Fruit fly (Drosophila melanogaster) whole organism, embryonic: ENCODE results near the gene RpS28-like.
A peak's percentile ranks its signal among the peaks of the same experiment; 100 is the strongest.

Experiments used
- Ada2b ChIP-seq: fragments of 200-800 bp; sonication (Bioruptor generic); IDR thresholded peaks from 2 replicates; pipeline ENCODE4 v1.3.6; 2022; ENCODE audit warnings: missing biosample characterization, missing genetic modification characterization
- Atf-2 ChIP-seq: fragments of 200-800 bp; sonication (Bioruptor generic); optimal IDR thresholded peaks from 2 replicates; lab custom pipeline; 2016; ENCODE audit warnings: missing biosample characterization, missing genetic modification characterization
- CG10321 ChIP-seq: fragments of 200-800 bp; sonication (Bioruptor generic); IDR thresholded peaks from 2 replicates; pipeline ENCODE4 v1.3.6; 2022; ENCODE audit warnings: missing biosample characterization, missing genetic modification characterization
- CG11456 ChIP-seq: fragments of 200-800 bp; sonication (Bioruptor generic); IDR thresholded peaks from 3 replicates; pipeline ENCODE4 v1.3.6; 2022; ENCODE audit warnings: missing biosample characterization, missing genetic modification characterization
- CG11504 ChIP-seq: fragments of 200-800 bp; sonication (Bioruptor generic); optimal IDR thresholded peaks from 3 replicates; lab custom pipeline; 2019; ENCODE audit warnings: missing biosample characterization, mild to moderate bottlenecking, missing genetic modification characterization, moderate library complexity
- CG1233 ChIP-seq: fragments of 200-800 bp; sonication (Bioruptor generic); optimal IDR thresholded peaks from 4 replicates; lab custom pipeline; 2018; ENCODE audit warnings: missing biosample characterization, mild to moderate bottlenecking, missing genetic modification characterization
- CG12769 ChIP-seq: fragments of 200-800 bp; sonication (Bioruptor generic); optimal IDR thresholded peaks from 2 replicates; lab custom pipeline; 2019; ENCODE audit warnings: missing biosample characterization, mild to moderate bottlenecking, missing genetic modification characterization, moderate library complexity
- CG13775 ChIP-seq: fragments of 200-800 bp; sonication (Bioruptor generic); optimal IDR thresholded peaks from 3 replicates; lab custom pipeline; 2017; ENCODE audit warnings: missing biosample characterization, mild to moderate bottlenecking, missing genetic modification characterization
- CG14050 ChIP-seq: fragments of 200-800 bp; sonication (Bioruptor generic); IDR thresholded peaks from 3 replicates; pipeline ENCODE4 v1.3.6; 2022; ENCODE audit warnings: missing biosample characterization, missing genetic modification characterization
- CG15011 ChIP-seq: fragments of 200-800 bp; sonication (Bioruptor generic); optimal IDR thresholded peaks from 3 replicates; lab custom pipeline; 2018; ENCODE audit warnings: missing biosample characterization, mild to moderate bottlenecking, missing genetic modification characterization
- CG16779 ChIP-seq: fragments of 200-800 bp; sonication (Bioruptor generic); IDR thresholded peaks from 2 replicates; pipeline ENCODE4 v1.3.6; 2022; ENCODE audit warnings: missing biosample characterization, missing genetic modification characterization
- CG16863 ChIP-seq: fragments of 200-800 bp; sonication (Bioruptor generic); optimal IDR thresholded peaks from 3 replicates; lab custom pipeline; 2016; ENCODE audit warnings: missing biosample characterization, missing genetic modification characterization
- CG1792 ChIP-seq: fragments of 200-800 bp; sonication (Bioruptor generic); optimal IDR thresholded peaks from 2 replicates; lab custom pipeline; 2016; ENCODE audit warnings: missing biosample characterization, missing genetic modification characterization
- CG2120 ChIP-seq: fragments of 200-800 bp; sonication (Bioruptor generic); optimal IDR thresholded peaks from 3 replicates; lab custom pipeline; 2016; ENCODE audit warnings: missing biosample characterization, missing genetic modification characterization
- CG30403 ChIP-seq: fragments of 200-800 bp; sonication (Bioruptor generic); optimal IDR thresholded peaks from 3 replicates; lab custom pipeline; 2016; ENCODE audit warnings: missing biosample characterization, missing genetic modification characterization
- CG43689 ChIP-seq: fragments of 200-800 bp; sonication (Bioruptor generic); IDR thresholded peaks from 2 replicates; pipeline ENCODE4 v1.3.6; 2022; ENCODE audit warnings: missing biosample characterization, missing genetic modification characterization
- CG4707 ChIP-seq: fragments of 200-800 bp; sonication (Bioruptor generic); optimal IDR thresholded peaks from 2 replicates; lab custom pipeline; 2018; ENCODE audit warnings: missing biosample characterization, mild to moderate bottlenecking, missing genetic modification characterization, moderate library complexity
- CG6854 ChIP-seq: fragments of 200-800 bp; sonication (Bioruptor generic); optimal IDR thresholded peaks from 3 replicates; lab custom pipeline; 2017; ENCODE audit warnings: missing biosample characterization, mild to moderate bottlenecking, missing genetic modification characterization
- CG7786 ChIP-seq: fragments of 200-800 bp; sonication (Bioruptor generic); optimal IDR thresholded peaks from 2 replicates; lab custom pipeline; 2016; ENCODE audit warnings: missing biosample characterization, missing genetic modification characterization
- CG8089 ChIP-seq: fragments of 200-800 bp; sonication (Bioruptor generic); optimal IDR thresholded peaks from 3 replicates; lab custom pipeline; 2016; ENCODE audit warnings: missing biosample characterization, missing genetic modification characterization
- CG8290 ChIP-seq, 3 experiments: fragments of 200-800 bp; sonication (Bioruptor generic); optimal IDR thresholded peaks; 2 replicates each; lab custom pipeline; 2016 to 2019; ENCODE audit warnings: missing biosample characterization in 3 of 3, missing genetic modification characterization in 3 of 3, mild to moderate bottlenecking in 2 of 3, moderate library complexity in 1 of 3
- CG8924 ChIP-seq: fragments of 200-800 bp; optimal IDR thresholded peaks from 3 replicates; lab custom pipeline; 2019; ENCODE audit warnings: missing biosample characterization, mild to moderate bottlenecking, missing genetic modification characterization, moderate library complexity
- CG9609 ChIP-seq: fragments of 200-800 bp; sonication (Bioruptor generic); optimal IDR thresholded peaks from 3 replicates; lab custom pipeline; 2016; ENCODE audit warnings: missing biosample characterization, missing genetic modification characterization
- CG9876 ChIP-seq: fragments of 200-800 bp; sonication (Bioruptor generic); optimal IDR thresholded peaks from 2 replicates; lab custom pipeline; 2016; ENCODE audit warnings: missing biosample characterization, missing genetic modification characterization
- Dip2 ChIP-seq: fragments of 200-800 bp; sonication (Bioruptor generic); IDR thresholded peaks from 2 replicates; pipeline ENCODE4 v1.3.6; 2022; ENCODE audit warnings: missing biosample characterization, missing genetic modification characterization
- Dref ChIP-seq: fragments of 200-800 bp; sonication (Bioruptor generic); IDR thresholded peaks from 2 replicates; pipeline ENCODE4 v1.3.6; 2022; ENCODE audit warnings: missing biosample characterization, missing genetic modification characterization
- HLH3B ChIP-seq: fragments of 200-800 bp; sonication (Bioruptor generic); IDR thresholded peaks from 2 replicates; pipeline ENCODE4 v1.3.6; 2022; ENCODE audit warnings: missing biosample characterization, missing genetic modification characterization
- Hr51 ChIP-seq, 2 experiments: fragments of 200-800 bp; sonication (Bioruptor generic); optimal IDR thresholded peaks; 2 replicates in 1 of 2; 3 replicates in 1 of 2; lab custom pipeline; 2016 to 2018; ENCODE audit warnings: missing biosample characterization in 2 of 2, missing genetic modification characterization in 2 of 2, mild to moderate bottlenecking in 1 of 2, moderate library complexity in 1 of 2
- Nf-YC ChIP-seq: fragments of 200-800 bp; optimal IDR thresholded peaks from 3 replicates; lab custom pipeline; 2019; ENCODE audit warnings: missing biosample characterization, mild to moderate bottlenecking, missing genetic modification characterization, moderate library complexity
- Pdp1 ChIP-seq, 2 experiments: fragments of 200-800 bp; sonication (Bioruptor generic); optimal IDR thresholded peaks; 3 replicates each; lab custom pipeline; 2016; ENCODE audit warnings: missing biosample characterization in 2 of 2, missing genetic modification characterization in 2 of 2, mild to moderate bottlenecking in 1 of 2, moderate library complexity in 1 of 2
- al ChIP-seq: fragments of 200-800 bp; sonication (Bioruptor generic); IDR thresholded peaks from 2 replicates; pipeline ENCODE4 v1.3.6; 2022; ENCODE audit warnings: missing biosample characterization, missing genetic modification characterization
- cad ChIP-seq: fragments of >200 bp; optimal IDR thresholded peaks from 2 replicates; lab custom pipeline; 2017; ENCODE audit warnings: missing biosample characterization, missing genetic modification characterization
- crol ChIP-seq: fragments of 200-800 bp; sonication (Bioruptor generic); IDR thresholded peaks from 2 replicates; pipeline ENCODE4 v1.3.6; 2022; ENCODE audit warnings: missing biosample characterization, missing genetic modification characterization
- en ChIP-seq: fragments of 200-800 bp; sonication (Bioruptor generic); optimal IDR thresholded peaks from 2 replicates; lab custom pipeline; 2016; ENCODE audit warnings: missing biosample characterization, missing genetic modification characterization
- eve ChIP-seq, 2 experiments: fragments of >200 bp; optimal IDR thresholded peaks; 2 replicates each; lab custom pipeline; 2017; ENCODE audit warnings: missing biosample characterization in 2 of 2, missing genetic modification characterization in 2 of 2
- exex ChIP-seq: fragments of 200-800 bp; sonication (Bioruptor generic); optimal IDR thresholded peaks from 4 replicates; lab custom pipeline; 2018; ENCODE audit warnings: missing biosample characterization, mild to moderate bottlenecking, missing genetic modification characterization, moderate library complexity
- gfzf ChIP-seq: fragments of 200-800 bp; sonication (Bioruptor generic); optimal IDR thresholded peaks from 2 replicates; lab custom pipeline; 2016; ENCODE audit warnings: missing biosample characterization, mild to moderate bottlenecking, missing genetic modification characterization, moderate library complexity
- lola ChIP-seq, 3 experiments: fragments of >200 bp in 2 of 3; fragments of 200-800 bp in 1 of 3; sonication (Bioruptor generic) in 1 of 3; optimal IDR thresholded peaks; 2 replicates each; lab custom pipeline; 2017 to 2019; ENCODE audit warnings: missing biosample characterization in 3 of 3, missing genetic modification characterization in 3 of 3, mild to moderate bottlenecking in 1 of 3, moderate library complexity in 1 of 3
- mirr ChIP-seq: fragments of 200-800 bp; sonication (Bioruptor generic); optimal IDR thresholded peaks from 3 replicates; lab custom pipeline; 2018; ENCODE audit warnings: missing biosample characterization, mild to moderate bottlenecking, missing genetic modification characterization
- nmo ChIP-seq: fragments of 200-800 bp; sonication (Bioruptor generic); optimal IDR thresholded peaks from 2 replicates; lab custom pipeline; 2018; ENCODE audit warnings: missing biosample characterization, mild to moderate bottlenecking, missing genetic modification characterization, moderate library complexity
- onecut ChIP-seq: fragments of 200-800 bp; sonication (Bioruptor generic); IDR thresholded peaks from 2 replicates; pipeline ENCODE4 v1.3.6; 2022; ENCODE audit warnings: missing biosample characterization, missing genetic modification characterization
- pfk ChIP-seq: fragments of 200-800 bp; sonication (Bioruptor generic); optimal IDR thresholded peaks from 2 replicates; lab custom pipeline; 2018; ENCODE audit warnings: missing biosample characterization, mild to moderate bottlenecking, missing genetic modification characterization, moderate library complexity
- pnt ChIP-seq: fragments of 200-800 bp; sonication (Bioruptor generic); optimal IDR thresholded peaks from 3 replicates; lab custom pipeline; 2016; ENCODE audit warnings: missing biosample characterization, missing genetic modification characterization
- pum ChIP-seq: fragments of 200-800 bp; sonication (Bioruptor generic); optimal IDR thresholded peaks from 2 replicates; lab custom pipeline; 2016; ENCODE audit warnings: missing biosample characterization, missing genetic modification characterization
- stc ChIP-seq: fragments of 200-800 bp; sonication (Bioruptor generic); IDR thresholded peaks from 2 replicates; pipeline ENCODE4 v1.3.6; 2022; ENCODE audit warnings: missing biosample characterization, missing genetic modification characterization
- usp ChIP-seq: fragments of >200 bp; optimal IDR thresholded peaks from 2 replicates; lab custom pipeline; 2017; ENCODE audit warnings: missing biosample characterization, missing genetic modification characterization
- wek ChIP-seq: fragments of 200-800 bp; sonication (Bioruptor generic); optimal IDR thresholded peaks from 3 replicates; lab custom pipeline; 2018; ENCODE audit warnings: missing biosample characterization, mild to moderate bottlenecking, missing genetic modification characterization, moderate library complexity
- zf30C ChIP-seq: fragments of 200-800 bp; sonication (Bioruptor generic); optimal IDR thresholded peaks from 3 replicates; lab custom pipeline; 2018; ENCODE audit warnings: missing biosample characterization, mild to moderate bottlenecking, missing genetic modification characterization

Gene RpS28-like

DNA sequence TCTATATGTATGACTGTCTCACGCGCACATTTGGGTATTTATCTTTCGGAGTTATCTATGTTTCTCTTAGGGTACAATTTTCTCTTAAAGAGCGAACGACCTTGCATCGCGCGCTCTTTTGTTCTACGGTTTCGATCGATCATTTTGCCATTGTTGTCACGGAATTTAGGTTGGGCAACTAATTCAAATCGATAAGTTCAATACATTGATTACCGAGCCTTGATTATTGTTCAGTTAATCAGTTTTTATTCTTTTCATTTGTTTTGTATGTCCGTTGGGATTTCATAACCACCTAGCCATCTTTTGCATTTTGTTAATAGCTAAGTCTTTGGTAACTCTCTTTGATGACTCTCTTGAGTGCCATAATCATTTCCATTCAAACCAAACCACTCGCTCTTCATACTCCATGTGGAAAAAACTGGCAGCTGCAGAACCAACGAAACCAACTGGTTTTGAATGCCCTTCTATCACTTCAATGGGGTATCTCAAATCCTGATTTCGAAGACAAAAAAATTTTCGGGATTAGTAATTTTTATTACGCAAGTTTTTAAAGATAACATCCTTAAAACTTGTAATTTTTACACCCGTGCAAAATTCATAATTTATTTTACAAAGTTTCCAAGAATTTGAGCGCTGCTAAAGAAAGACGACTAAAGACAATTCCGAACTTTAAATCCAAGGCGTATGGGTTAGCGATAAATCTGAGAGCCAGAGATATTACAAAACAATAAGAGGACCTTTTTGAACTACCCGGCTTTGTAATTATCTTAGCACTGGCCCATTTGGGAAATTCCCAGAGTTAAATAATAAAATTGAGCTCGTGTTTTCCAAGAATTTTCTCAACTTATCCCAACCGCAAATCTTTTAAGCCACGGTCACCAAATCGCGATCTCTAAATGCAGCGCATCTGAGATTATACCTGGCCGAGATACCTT is 12.0 kb downstream of the RpS28-like start (continued):
- TF ChIP-seq cad (GFP tag; lab: Kevin White, UChicago) (peak; percentile 5), CG30403 (GFP tag; lab: Kevin White, UChicago) (peak; percentile 42), CG16779 (GFP tag; lab: Robert Waterston, UW) (no peak), pfk (no peak), Pdp1 (GFP tag; optimal IDR thresholded peaks at IDR 0.05; lab: Kevin White, UChicago) (peak in 1 of 2 experiments; percentile 60), Nf-YC (no peak), wek (GFP tag; lab: Kevin White, UChicago) (no peak), gfzf (GFP tag; lab: Kevin White, UChicago) (no peak), CG6854 (GFP tag; lab: Kevin White, UChicago) (no peak), crol (no peak), CG8089 (peak; percentile 10), Dref (GFP tag; lab: Robert Waterston, UW) (no peak), CG15011 (GFP tag; lab: Kevin White, UChicago) (no peak), CG7786 (GFP tag; lab: Kevin White, UChicago) (peak; percentile 45), stc (GFP tag; lab: Robert Waterston, UW) (no peak), CG16863 (peak; percentile 14), al (GFP tag; lab: Robert Waterston, UW) (peak; percentile 5; the same call in 1 of the 2 replicates), pnt (GFP tag; lab: Kevin White, UChicago) (peak; percentile 16), CG9876 (GFP tag; lab: Kevin White, UChicago) (no peak), CG12769 (tag; lab: Kevin White, UChicago) (no peak), lola (GFP tag; optimal IDR thresholded peaks at IDR 0.05; lab: Kevin White, UChicago) (peak in 1 of 3 experiments; percentile 40), CG13775 (GFP tag; lab: Kevin White, UChicago) (peak; percentile 25), nmo (GFP tag; lab: Kevin White, UChicago) (peak; percentile 22), CG14050 (GFP tag; lab: Robert Waterston, UW) (no peak), onecut (peak; percentile 58), Ada2b (GFP tag; lab: Robert Waterston, UW) (no peak), mirr (peak; percentile 76), CG1233 (GFP tag; lab: Kevin White, UChicago) (no peak), Dip2 (GFP tag; lab: Robert Waterston, UW) (no peak), CG9609 (GFP tag; lab: Kevin White, UChicago) (peak; percentile 57), exex (tag; lab: Kevin White, UChicago) (peak; percentile 81), CG1792 (GFP tag; lab: Kevin White, UChicago) (no peak), eve (GFP tag; optimal IDR thresholded peaks at IDR 0.05; lab: Kevin White, UChicago) (peak in 1 of 2 experiments; percentile 10), CG10321 (GFP tag; lab: Robert Waterston, UW) (no peak), pum (GFP tag; lab: Kevin White, UChicago) (peak; percentile 36), CG8290 (GFP tag; optimal IDR thresholded peaks at IDR 0.05; lab: Kevin White, UChicago) (no peak), CG8290 (tag; optimal IDR thresholded peaks at IDR 0.05; lab: Kevin White, UChicago) (peak in 1 of 2 experiments; percentile 27), CG11456 (GFP tag; lab: Robert Waterston, UW) (peak; percentile 7; the same call in 1 of the 3 replicates), CG2120 (peak; percentile 21), usp (GFP tag; lab: Kevin White, UChicago) (no peak), CG43689 (GFP tag; lab: Robert Waterston, UW) (no peak), CG8924 (no peak), HLH3B (GFP tag; lab: Robert Waterston, UW) (no peak), Hr51 (GFP tag; optimal IDR thresholded peaks at IDR 0.05; lab: Kevin White, UChicago) (peak in 1 of 2 experiments; percentile 17), en (no peak), zf30C (GFP tag; lab: Kevin White, UChicago) (no peak), CG4707 (GFP tag; lab: Kevin White, UChicago) (no peak), Atf-2 (GFP tag; lab: Kevin White, UChicago) (no peak), CG11504 (tag; lab: Kevin White, UChicago) (peak; percentile 31)
